Worm (Caenorhabditis elegans): ENCODE results near the gene F54G2.1.

ce11 chrX:2654334-2654733, 9.8 kb downstream of the F54G2.1 start:
- TF ChIP-seq unc-62 (GFP tag; optimal IDR thresholded peaks at IDR 0.05), result no peak
- no peak for TF ChIP-seq nhr-23 (tag; optimal IDR thresholded peaks at IDR 0.05)
- no peak for TF ChIP-seq nhr-76 (tag; optimal IDR thresholded peaks at IDR 0.05)
- TF ChIP-seq unc-39 (tag; optimal IDR thresholded peaks at IDR 0.05), result no peak
- no peak for TF ChIP-seq lin-15B (tag; optimal IDR thresholded peaks at IDR 0.05)
- TF ChIP-seq ceh-28 (tag; optimal IDR thresholded peaks at IDR 0.05), result no peak
- peak; percentile 79 for TF ChIP-seq fkh-10 (GFP tag; optimal IDR thresholded peaks at IDR 0.05)
- TF ChIP-seq R02D3.7 (tag; optimal IDR thresholded peaks at IDR 0.05), result no peak
- no peak for TF ChIP-seq nhr-12 (tag; optimal IDR thresholded peaks at IDR 0.05)

Measured in whole organism, L3 larva.